Worm (Caenorhabditis elegans) whole organism, L3 larva: ENCODE results near the gene nhr-60.

ENCODE experiments used
- R02D3.7 ChIP-seq: fragments of 150-350 bp; optimal IDR thresholded peaks from 2 replicates; lab custom pipeline; 2014; ENCODE audit warnings: missing biosample characterization, missing genetic modification characterization
- aly-2 ChIP-seq: fragments of 150-350 bp; optimal IDR thresholded peaks from 2 replicates; lab custom pipeline; 2014; ENCODE audit warnings: missing biosample characterization, missing genetic modification characterization
- ceh-28 ChIP-seq: fragments of 150-350 bp; optimal IDR thresholded peaks from 2 replicates; lab custom pipeline; 2014; ENCODE audit warnings: missing biosample characterization, missing genetic modification reagents, missing genetic modification characterization
- ceh-82 ChIP-seq: fragments of 150-350 bp; optimal IDR thresholded peaks from 2 replicates; lab custom pipeline; 2014; ENCODE audit warnings: missing biosample characterization, missing genetic modification characterization
- ceh-9 ChIP-seq: sonication (generic microtip); optimal IDR thresholded peaks from 2 replicates; lab custom pipeline; 2018; ENCODE audit warnings: missing biosample characterization, missing genetic modification characterization
- daf-12 ChIP-seq: fragments of 150-350 bp; optimal IDR thresholded peaks from 2 replicates; lab custom pipeline; 2014; ENCODE audit warnings: missing biosample characterization, missing genetic modification reagents, missing genetic modification characterization
- egl-27 ChIP-seq: sonication (generic microtip); optimal IDR thresholded peaks from 4 replicates; lab custom pipeline; 2017; ENCODE audit warnings: missing biosample characterization, missing genetic modification reagents, missing genetic modification characterization
- egl-5 ChIP-seq: fragments of 150-350 bp; optimal IDR thresholded peaks from 2 replicates; lab custom pipeline; 2017; ENCODE audit warnings: missing biosample characterization, missing genetic modification reagents, missing genetic modification characterization, inconsistent platforms
- elt-1 ChIP-seq: fragments of 150-350 bp; optimal IDR thresholded peaks from 2 replicates; lab custom pipeline; 2014; ENCODE audit warnings: missing biosample characterization, missing genetic modification characterization
- elt-2 ChIP-seq: sonication (generic microtip); optimal IDR thresholded peaks from 2 replicates; lab custom pipeline; 2016; ENCODE audit warnings: missing genetic modification reagents, mild to moderate bottlenecking, missing genetic modification characterization, missing compliant biosample characterization
- elt-3 ChIP-seq, 3 experiments: fragments of 150-350 bp in 1 of 3; sonication (generic microtip) in 2 of 3; optimal IDR thresholded peaks; 2 replicates in 2 of 3; 4 replicates in 1 of 3; lab custom pipeline; 2014 to 2017; ENCODE audit warnings: missing biosample characterization in 3 of 3, missing genetic modification characterization in 3 of 3
- eor-1 ChIP-seq, 2 experiments: fragments of 150-350 bp; optimal IDR thresholded peaks; 2 replicates each; lab custom pipeline; 2014 to 2018; ENCODE audit warnings: missing biosample characterization in 2 of 2, missing genetic modification characterization in 2 of 2
- fkh-10 ChIP-seq: sonication (generic microtip); optimal IDR thresholded peaks from 2 replicates; lab custom pipeline; 2017; ENCODE audit warnings: missing biosample characterization, missing genetic modification reagents, missing genetic modification characterization
- fkh-2 ChIP-seq: fragments of 150-350 bp; optimal IDR thresholded peaks from 2 replicates; lab custom pipeline; 2014; ENCODE audit warnings: missing biosample characterization, missing genetic modification reagents, missing genetic modification characterization
- fos-1 ChIP-seq: fragments of 150-350 bp; optimal IDR thresholded peaks from 2 replicates; lab custom pipeline; 2014; ENCODE audit warnings: missing biosample characterization, missing genetic modification characterization
- jun-1 ChIP-seq: fragments of 150-350 bp; optimal IDR thresholded peaks from 2 replicates; lab custom pipeline; 2014; ENCODE audit warnings: missing biosample characterization, missing genetic modification reagents, missing genetic modification characterization
- lin-15B ChIP-seq: fragments of 150-350 bp; optimal IDR thresholded peaks from 2 replicates; lab custom pipeline; 2014; ENCODE audit warnings: missing biosample characterization, missing genetic modification characterization
- mdl-1 ChIP-seq: fragments of 150-350 bp; optimal IDR thresholded peaks from 2 replicates; lab custom pipeline; 2014; ENCODE audit warnings: missing biosample characterization, missing genetic modification characterization
- mml-1 ChIP-seq: fragments of 150-350 bp; sonication (generic microtip); optimal IDR thresholded peaks from 3 replicates; lab custom pipeline; 2014; ENCODE audit warnings: missing biosample characterization, missing genetic modification characterization
- nhr-11 ChIP-seq: fragments of 150-350 bp; optimal IDR thresholded peaks from 2 replicates; lab custom pipeline; 2014; ENCODE audit warnings: missing biosample characterization, missing genetic modification characterization
- nhr-12 ChIP-seq: fragments of 150-350 bp; optimal IDR thresholded peaks from 2 replicates; lab custom pipeline; 2014; ENCODE audit warnings: missing biosample characterization, missing genetic modification characterization
- nhr-23 ChIP-seq: fragments of 150-350 bp; optimal IDR thresholded peaks from 2 replicates; lab custom pipeline; 2014; ENCODE audit warnings: missing biosample characterization, missing genetic modification reagents, missing genetic modification characterization
- nhr-25 ChIP-seq: sonication (generic microtip); optimal IDR thresholded peaks from 2 replicates; lab custom pipeline; 2017; ENCODE audit warnings: missing biosample characterization, missing genetic modification characterization
- nhr-28 ChIP-seq: fragments of 150-350 bp; optimal IDR thresholded peaks from 2 replicates; lab custom pipeline; 2014; ENCODE audit warnings: missing biosample characterization, missing genetic modification characterization
- nhr-43 ChIP-seq: sonication (generic microtip); optimal IDR thresholded peaks from 2 replicates; lab custom pipeline; 2016; ENCODE audit warnings: mild to moderate bottlenecking, missing genetic modification characterization, missing compliant biosample characterization; ENCODE audit not compliant: poor library complexity, severe bottlenecking
- nhr-67 ChIP-seq: fragments of 150-350 bp; optimal IDR thresholded peaks from 2 replicates; lab custom pipeline; 2014; ENCODE audit warnings: missing biosample characterization, missing genetic modification characterization
- nhr-76 ChIP-seq: fragments of 150-350 bp; sonication (generic microtip); optimal IDR thresholded peaks from 5 replicates; lab custom pipeline; 2014; ENCODE audit warnings: missing biosample characterization, missing genetic modification characterization
- pha-4 ChIP-seq: fragments of 150-350 bp; optimal IDR thresholded peaks from 2 replicates; lab custom pipeline; 2014; ENCODE audit warnings: missing biosample characterization, missing genetic modification reagents, missing genetic modification characterization
- pqm-1 ChIP-seq: fragments of 150-350 bp; optimal IDR thresholded peaks from 2 replicates; lab custom pipeline; 2017; ENCODE audit warnings: missing biosample characterization, missing genetic modification characterization, inconsistent platforms
- sea-2 ChIP-seq: fragments of 150-350 bp; sonication (generic microtip); optimal IDR thresholded peaks from 4 replicates; lab custom pipeline; 2014; ENCODE audit warnings: missing biosample characterization, missing genetic modification reagents, missing genetic modification characterization
- skn-1 ChIP-seq: fragments of 150-350 bp; optimal IDR thresholded peaks from 2 replicates; lab custom pipeline; 2014; ENCODE audit warnings: missing biosample characterization, missing genetic modification characterization
- snpc-4 ChIP-seq: fragments of 150-350 bp; optimal IDR thresholded peaks from 2 replicates; lab custom pipeline; 2014; ENCODE audit warnings: missing biosample characterization, missing genetic modification characterization
- tbx-2 ChIP-seq: sonication (generic microtip); optimal IDR thresholded peaks from 2 replicates; lab custom pipeline; 2016; ENCODE audit warnings: mild to moderate bottlenecking, missing genetic modification characterization, missing compliant biosample characterization
- unc-39 ChIP-seq: sonication (generic microtip); optimal IDR thresholded peaks from 4 replicates; lab custom pipeline; 2017; ENCODE audit warnings: missing biosample characterization, missing genetic modification characterization
- unc-62 ChIP-seq: fragments of 150-350 bp; sonication (generic microtip); optimal IDR thresholded peaks from 4 replicates; lab custom pipeline; 2014; ENCODE audit warnings: missing biosample characterization, missing genetic modification reagents, missing genetic modification characterization
- ztf-4 ChIP-seq: fragments of 150-350 bp; optimal IDR thresholded peaks from 2 replicates; lab custom pipeline; 2014; ENCODE audit warnings: missing biosample characterization, missing genetic modification characterization

The nhr-60 gene

ce11 chrV:15733020-15733419 is 40.0 kb downstream of the nhr-60 start:
- TF ChIP-seq egl-27 (tag; lab: Kevin White, UChicago) = no peak

DNA sequence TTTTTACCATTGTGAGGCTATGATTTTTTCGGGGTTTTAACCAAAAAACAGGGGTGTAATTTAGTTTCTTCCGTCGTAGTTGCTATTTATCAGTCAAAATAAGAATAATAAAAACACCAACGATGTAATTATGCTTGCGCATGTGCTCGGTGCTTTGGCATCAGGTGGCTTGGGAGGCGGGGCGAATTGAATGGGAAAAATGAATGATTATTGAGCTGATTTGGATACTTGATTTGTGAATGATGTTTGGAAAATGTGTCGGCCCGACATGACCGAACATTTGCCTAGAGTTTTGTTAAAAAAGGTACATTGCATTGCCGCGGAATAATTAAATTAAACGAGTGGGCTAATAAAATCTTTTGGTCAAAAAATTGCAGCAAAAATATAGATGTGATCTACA is 40.8 kb downstream of the nhr-60 start, which contains the start of gene str-38:
str-38 (minus strand) TSS at position 101 of the 400 bp plus-strand sequence.
- TF ChIP-seq nhr-25 (tag; lab: Kevin White, UChicago) (no peak), pha-4 (tag; lab: Kevin White, UChicago) (no peak), egl-5 (tag; lab: Kevin White, UChicago) (no peak), ceh-82 (tag; lab: Kevin White, UChicago) (no peak), unc-62 (GFP tag; lab: Kevin White, UChicago) (no peak), elt-1 (tag; lab: Kevin White, UChicago) (no peak), nhr-11 (tag; lab: Kevin White, UChicago) (no peak), fkh-10 (no peak), nhr-23 (tag; lab: Kevin White, UChicago) (no peak), nhr-12 (tag; lab: Kevin White, UChicago) (no peak)

DNA sequence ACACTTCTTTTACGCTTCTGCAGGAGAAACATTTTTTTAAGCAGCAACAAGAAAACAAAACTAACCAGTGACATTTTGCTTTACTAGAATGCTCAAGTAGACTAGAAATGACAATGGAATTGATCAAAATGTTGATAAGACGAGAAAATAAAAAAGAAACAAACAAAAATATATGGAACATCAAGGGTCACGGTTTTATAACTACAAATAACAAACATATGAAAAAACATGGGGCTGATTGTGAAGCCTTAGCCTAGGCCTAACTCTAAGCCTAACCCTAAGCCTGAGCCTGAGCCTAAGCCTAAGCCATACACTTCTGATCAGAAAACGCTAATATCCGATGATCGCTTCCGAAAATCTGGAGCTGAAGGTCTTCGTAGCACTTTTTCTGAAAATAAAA is 42.6 kb downstream of the nhr-60 start, which contains the start of gene Y6E2A.10:
Y6E2A.10 (minus strand) TSS at position 101 of the 400 bp plus-strand sequence.
- TF ChIP-seq fkh-2 (tag; lab: Kevin White, UChicago) (no peak), jun-1 (no peak), ceh-28 (tag; lab: Kevin White, UChicago) (no peak), ceh-9 (tag; lab: Kevin White, UChicago) (no peak), nhr-43 (no peak), aly-2 (tag; lab: Kevin White, UChicago) (no peak), mdl-1 (tag; lab: Kevin White, UChicago) (no peak), lin-15B (no peak), nhr-76 (tag; lab: Kevin White, UChicago) (no peak), nhr-11 (tag; lab: Kevin White, UChicago) (no peak), nhr-67 (no peak), elt-3 (tag; optimal IDR thresholded peaks at IDR 0.05; lab: Kevin White, UChicago) (no peak), ztf-4 (no peak), eor-1 (tag; optimal IDR thresholded peaks at IDR 0.05; lab: Kevin White, UChicago) (no peak), R02D3.7 (tag; lab: Kevin White, UChicago) (no peak), daf-12 (tag; lab: Kevin White, UChicago) (no peak), nhr-23 (tag; lab: Kevin White, UChicago) (no peak), mml-1 (tag; lab: Kevin White, UChicago) (no peak), pqm-1 (no peak)

DNA sequence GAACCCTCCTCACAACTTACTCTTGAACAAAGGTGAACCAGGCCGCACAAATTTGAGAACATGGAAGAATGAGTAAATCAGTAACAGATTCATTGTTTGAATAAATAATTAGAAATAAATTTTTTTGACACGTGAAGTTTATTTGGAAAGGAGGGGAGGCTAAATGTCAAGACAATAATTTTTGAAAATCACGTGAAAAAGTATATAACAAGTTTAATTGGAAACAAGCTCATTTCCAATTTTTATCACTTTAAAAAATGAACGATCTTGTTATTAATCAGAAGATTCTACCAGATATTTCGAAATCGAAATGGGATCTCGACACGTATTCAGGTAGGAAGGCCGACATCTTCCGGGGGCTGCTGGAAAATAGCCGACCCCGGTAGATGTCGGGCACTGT is 46.4 kb downstream of the nhr-60 start, which contains the start of the genes irld-57 and sfxn-1.3:
irld-57 (minus strand) TSS at position 101 of the 400 bp plus-strand sequence.
sfxn-1.3 (plus strand) TSS at position 232 of the 400 bp plus-strand sequence.
- TF ChIP-seq skn-1 (tag; lab: Kevin White, UChicago) (no peak), ztf-4 (no peak)

ce11 chrV:15721888-15722287 is 51.2 kb downstream of the nhr-60 start, which contains the start of gene srh-140:
Gene srh-140, plus strand, starts transcription at chrV:15722188.
- no peak for TF ChIP-seq egl-27 (tag; lab: Kevin White, UChicago)
- TF ChIP-seq fkh-2 (tag; lab: Kevin White, UChicago) = no peak
- no peak for TF ChIP-seq nhr-11 (tag; lab: Kevin White, UChicago)
- TF ChIP-seq pqm-1 = no peak
- no peak for TF ChIP-seq snpc-4 (tag; lab: Kevin White, UChicago)
- TF ChIP-seq unc-39 = no peak
- TF ChIP-seq eor-1 (tag; optimal IDR thresholded peaks at IDR 0.05; lab: Kevin White, UChicago) = no peak
- no peak for TF ChIP-seq pha-4 (tag; lab: Kevin White, UChicago)
- no peak for TF ChIP-seq nhr-12 (tag; lab: Kevin White, UChicago)
- TF ChIP-seq unc-62 (GFP tag; lab: Kevin White, UChicago) = no peak

DNA sequence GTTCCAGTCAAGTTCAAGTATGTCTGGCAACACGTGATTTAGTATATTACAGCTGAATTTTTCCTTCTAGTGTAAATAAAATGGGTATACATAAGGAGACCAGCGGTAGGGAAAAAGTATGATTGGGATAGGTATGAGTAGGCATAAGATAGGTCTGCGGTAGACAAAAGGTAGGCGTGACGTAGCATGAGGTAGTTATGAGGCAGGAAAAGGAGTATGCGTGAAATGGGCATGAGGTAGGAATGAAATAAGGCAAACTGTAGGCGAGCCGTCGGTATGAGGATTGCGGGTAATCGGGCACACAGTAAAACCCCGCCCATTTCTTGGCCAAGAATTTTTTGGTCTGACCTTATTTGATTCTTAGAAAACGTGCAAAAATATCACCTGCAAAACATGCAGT is 51.6 kb downstream of the nhr-60 start:
- TF ChIP-seq sea-2 (no peak), R02D3.7 (tag; lab: Kevin White, UChicago) (no peak), elt-3 (tag; optimal IDR thresholded peaks at IDR 0.05; lab: Kevin White, UChicago) (no peak), nhr-25 (tag; lab: Kevin White, UChicago) (no peak), skn-1 (tag; lab: Kevin White, UChicago) (no peak), daf-12 (tag; lab: Kevin White, UChicago) (no peak), fkh-10 (no peak), elt-2 (tag; lab: Kevin White, UChicago) (no peak), ztf-4 (no peak), nhr-28 (tag; lab: Kevin White, UChicago) (no peak), nhr-67 (no peak), tbx-2 (tag; lab: Kevin White, UChicago) (no peak), fos-1 (tag; lab: Kevin White, UChicago) (no peak), mdl-1 (tag; lab: Kevin White, UChicago) (no peak), egl-5 (tag; lab: Kevin White, UChicago) (no peak)
- TF ChIP-seq, all 47 proteins: peak for 0
